Fruit fly (Drosophila melanogaster) whole organism, embryonic: Measurements from ENCODE around the gene Stat92E.

Experiments used
- CG11504 ChIP-seq: fragments of 200-800 bp; sonication (Bioruptor generic); optimal IDR thresholded peaks from 3 replicates; lab custom pipeline; 2019; ENCODE audit warnings: missing biosample characterization, mild to moderate bottlenecking, missing genetic modification characterization, moderate library complexity
- CG1792 ChIP-seq: fragments of 200-800 bp; sonication (Bioruptor generic); optimal IDR thresholded peaks from 2 replicates; lab custom pipeline; 2016; ENCODE audit warnings: missing biosample characterization, missing genetic modification characterization
- CG8478 ChIP-seq: fragments of >200 bp; optimal IDR thresholded peaks from 2 replicates; lab custom pipeline; 2018
- disco-r ChIP-seq: fragments of 200-800 bp; sonication (Bioruptor generic); optimal IDR thresholded peaks from 2 replicates; lab custom pipeline; 2016; ENCODE audit warnings: missing biosample characterization, missing genetic modification characterization
- ro ChIP-seq: fragments of 200-800 bp; sonication (Bioruptor generic); IDR thresholded peaks from 2 replicates; pipeline ENCODE4 v1.3.6; 2022; ENCODE audit warnings: missing biosample characterization, missing genetic modification characterization

DNA sequence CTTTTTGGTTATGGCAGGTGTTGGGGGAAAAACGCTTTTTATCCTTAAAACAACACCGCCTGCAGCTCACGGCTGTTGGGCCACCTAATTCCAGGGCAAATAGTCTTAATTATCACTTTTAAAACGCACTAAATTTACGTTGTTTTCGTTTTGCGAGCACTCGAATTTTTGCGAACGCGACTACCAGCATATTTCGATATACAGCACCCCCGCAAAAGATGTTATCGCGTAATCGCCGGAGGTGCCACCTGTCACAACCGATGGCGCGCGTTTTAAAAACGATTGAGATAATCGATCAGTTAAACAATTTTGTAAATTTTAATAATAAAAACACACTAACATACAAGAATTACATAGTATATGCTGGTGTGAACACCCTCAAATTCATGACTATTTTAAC is at the start of gene Stat92E:
- TF ChIP-seq ro: no peak
- no peak for TF ChIP-seq CG1792 (GFP tag; lab: Kevin White, UChicago)
- no peak for TF ChIP-seq CG11504
- no peak for TF ChIP-seq disco-r (GFP tag; lab: Kevin White, UChicago)
- no peak for TF ChIP-seq CG8478 (lab: Kevin White, UChicago)
